Worm (Caenorhabditis elegans) whole organism, young adult: ENCODE results near the gene gtf-2F1.

ENCODE experiments used
- B0261.1 ChIP-seq: sonication (generic microtip); optimal IDR thresholded peaks from 2 replicates; lab custom pipeline; 2016; ENCODE audit warnings: mild to moderate bottlenecking, missing genetic modification characterization, moderate library complexity, missing compliant biosample characterization
- C17E4.6 ChIP-seq: fragments of 200-800 bp; sonication (Bioruptor generic); IDR thresholded peaks from 2 replicates; pipeline ENCODE4 v1.3.6; 2022; ENCODE audit warnings: missing genetic modification reagents, missing genetic modification characterization, missing compliant biosample characterization
- F22D6.2 ChIP-seq: sonication (generic microtip); optimal IDR thresholded peaks from 2 replicates; lab custom pipeline; 2016; ENCODE audit warnings: mild to moderate bottlenecking, missing genetic modification characterization, missing compliant biosample characterization
- F57A8.1 ChIP-seq: fragments of 200-800 bp; sonication (Bioruptor generic); optimal IDR thresholded peaks from 2 replicates; lab custom pipeline; 2018; ENCODE audit warnings: mild to moderate bottlenecking, missing genetic modification characterization, moderate library complexity, missing compliant biosample characterization
- F57C9.4 ChIP-seq: sonication (generic microtip); optimal IDR thresholded peaks from 2 replicates; lab custom pipeline; 2017; ENCODE audit warnings: mild to moderate bottlenecking, missing genetic modification characterization, missing compliant biosample characterization
- K12H6.12 ChIP-seq: fragments of 200-800 bp; sonication (Bioruptor generic); optimal IDR thresholded peaks from 2 replicates; lab custom pipeline; 2018; ENCODE audit warnings: mild to moderate bottlenecking, missing genetic modification characterization, missing compliant biosample characterization
- ZK185.1 ChIP-seq: sonication (generic microtip); optimal IDR thresholded peaks from 2 replicates; lab custom pipeline; 2016; ENCODE audit warnings: mild to moderate bottlenecking, missing genetic modification characterization, missing compliant biosample characterization; ENCODE audit not compliant: poor library complexity, severe bottlenecking
- athp-1 ChIP-seq: sonication (generic microtip); optimal IDR thresholded peaks from 2 replicates; lab custom pipeline; 2017; ENCODE audit warnings: mild to moderate bottlenecking, missing genetic modification characterization, missing compliant biosample characterization
- attf-3 ChIP-seq: fragments of 200-800 bp; sonication (Bioruptor generic); conservative IDR thresholded peaks from 2 replicates; pipeline ENCODE4 v1.3.6; 2022; ENCODE audit warnings: missing genetic modification reagents, missing genetic modification characterization, missing compliant biosample characterization
- bed-1 ChIP-seq: fragments of 200-800 bp; sonication (Bioruptor generic); IDR thresholded peaks from 2 replicates; pipeline ENCODE4 v1.3.6; 2022; ENCODE audit warnings: missing genetic modification reagents, missing genetic modification characterization, missing compliant biosample characterization
- ceh-100 ChIP-seq: fragments of 200-800 bp; sonication (Bioruptor generic); IDR thresholded peaks from 2 replicates; pipeline ENCODE4 v1.3.6; 2022; ENCODE audit warnings: missing genetic modification reagents, missing genetic modification characterization, missing compliant biosample characterization
- ceh-91 ChIP-seq: fragments of 200-800 bp; sonication (Bioruptor generic); IDR thresholded peaks from 2 replicates; pipeline ENCODE4 v1.3.6; 2022; ENCODE audit warnings: missing genetic modification reagents, missing genetic modification characterization, missing compliant biosample characterization
- dpl-1 ChIP-seq: fragments of 150-350 bp; optimal IDR thresholded peaks from 2 replicates; lab custom pipeline; 2014; ENCODE audit warnings: missing biosample characterization, missing genetic modification reagents, missing genetic modification characterization
- egl-18 ChIP-seq: fragments of 200-800 bp; sonication (Bioruptor generic); IDR thresholded peaks from 2 replicates; pipeline ENCODE4 v1.3.6; 2022; ENCODE audit warnings: missing genetic modification reagents, missing genetic modification characterization, missing compliant biosample characterization
- ets-4 ChIP-seq: fragments of 200-800 bp; sonication (Bioruptor generic); optimal IDR thresholded peaks from 2 replicates; lab custom pipeline; 2018; ENCODE audit warnings: mild to moderate bottlenecking, missing genetic modification characterization, missing compliant biosample characterization
- hrde-1 ChIP-seq: sonication (generic microtip); optimal IDR thresholded peaks from 2 replicates; lab custom pipeline; 2016; ENCODE audit warnings: missing genetic modification characterization, mild to moderate bottlenecking, missing compliant biosample characterization, moderate library complexity, missing genotype, missing genetic modification reagents, borderline replicate concordance
- hsf-1 ChIP-seq: fragments of 200-800 bp; sonication (Bioruptor generic); IDR thresholded peaks from 2 replicates; pipeline ENCODE4 v1.3.6; 2022; ENCODE audit warnings: missing genetic modification reagents, missing genetic modification characterization, missing compliant biosample characterization
- let-607 ChIP-seq, 2 experiments: fragments of 200-800 bp in 1 of 2; sonication (Bioruptor generic) in 1 of 2; sonication (generic microtip) in 1 of 2; optimal IDR thresholded peaks; 2 replicates each; lab custom pipeline; 2016 to 2018; ENCODE audit warnings: mild to moderate bottlenecking in 2 of 2, missing compliant biosample characterization in 2 of 2, missing genetic modification characterization in 2 of 2, moderate library complexity in 2 of 2, missing genotype in 1 of 2
- lsl-1 ChIP-seq: fragments of 200-800 bp; sonication (Bioruptor generic); optimal IDR thresholded peaks from 2 replicates; lab custom pipeline; 2018; ENCODE audit warnings: mild to moderate bottlenecking, missing genetic modification characterization, moderate library complexity, missing compliant biosample characterization
- mcd-1 ChIP-seq: fragments of 200-800 bp; sonication (Bioruptor generic); IDR thresholded peaks from 2 replicates; pipeline ENCODE4 v1.3.6; 2022; ENCODE audit warnings: missing genetic modification reagents, missing genetic modification characterization, missing compliant biosample characterization
- mxl-1 ChIP-seq: sonication (generic microtip); optimal IDR thresholded peaks from 2 replicates; lab custom pipeline; 2016; ENCODE audit warnings: missing genetic modification characterization, missing compliant biosample characterization
- nhr-120 ChIP-seq: fragments of 200-800 bp; sonication (Bioruptor generic); IDR thresholded peaks from 2 replicates; pipeline ENCODE4 v1.3.6; 2022; ENCODE audit warnings: missing genetic modification characterization, missing compliant biosample characterization
- nhr-179 ChIP-seq: sonication (generic microtip); optimal IDR thresholded peaks from 2 replicates; lab custom pipeline; 2016; ENCODE audit warnings: mild to moderate bottlenecking, missing genetic modification characterization, missing compliant biosample characterization
- nhr-27 ChIP-seq: fragments of 200-800 bp; sonication (Bioruptor generic); optimal IDR thresholded peaks from 2 replicates; lab custom pipeline; 2018; ENCODE audit warnings: mild to moderate bottlenecking, missing genetic modification characterization, moderate library complexity, missing compliant biosample characterization
- nhr-90 ChIP-seq: sonication (generic microtip); optimal IDR thresholded peaks from 2 replicates; lab custom pipeline; 2016; ENCODE audit warnings: missing genotype, mild to moderate bottlenecking, missing genetic modification characterization, missing compliant biosample characterization
- rec-8 ChIP-seq, 2 experiments: sonication (generic microtip); optimal IDR thresholded peaks; 2 replicates each; lab custom pipeline; 2016; ENCODE audit warnings: mild to moderate bottlenecking in 2 of 2, missing genetic modification characterization in 2 of 2, missing genetic modification reagents in 2 of 2, missing genotype in 2 of 2, missing biosample characterization in 1 of 2, missing compliant biosample characterization in 1 of 2, moderate library complexity in 1 of 2
- rpc-1 ChIP-seq, 2 experiments: fragments of 150-350 bp in 1 of 2; sonication (generic microtip) in 1 of 2; optimal IDR thresholded peaks; 2 replicates each; lab custom pipeline; 2014 to 2018; ENCODE audit warnings: missing biosample characterization in 1 of 2, missing genetic modification characterization in 1 of 2, missing genetic modification reagents in 1 of 2, missing genotype in 1 of 2
- snpc-1.1 ChIP-seq: sonication (generic microtip); optimal IDR thresholded peaks from 2 replicates; lab custom pipeline; 2017; ENCODE audit warnings: missing genetic modification characterization, mild to moderate bottlenecking, missing compliant biosample characterization, antibody characterized with exemption, moderate library complexity, missing genotype, missing genetic modification reagents; ENCODE audit not compliant: insufficient read depth
- snpc-3.4 ChIP-seq: sonication (generic microtip); optimal IDR thresholded peaks from 2 replicates; lab custom pipeline; 2017; ENCODE audit warnings: missing genetic modification characterization, mild to moderate bottlenecking, missing compliant biosample characterization, antibody characterized with exemption, moderate library complexity, missing genotype, missing genetic modification reagents
- sptf-2 ChIP-seq: fragments of 200-800 bp; sonication (Bioruptor generic); optimal IDR thresholded peaks from 2 replicates; lab custom pipeline; 2018; ENCODE audit warnings: mild to moderate bottlenecking, missing genetic modification characterization, missing compliant biosample characterization
- tlf-1 ChIP-seq: fragments of 200-800 bp; sonication (Bioruptor generic); optimal IDR thresholded peaks from 2 replicates; lab custom pipeline; 2018; ENCODE audit warnings: mild to moderate bottlenecking, missing genetic modification characterization, missing compliant biosample characterization
- unc-62 ChIP-seq: fragments of 150-350 bp; optimal IDR thresholded peaks from 2 replicates; lab custom pipeline; 2014; ENCODE audit warnings: missing biosample characterization, missing genetic modification reagents, missing genetic modification characterization
- xnd-1 ChIP-seq: sonication (generic microtip); optimal IDR thresholded peaks from 2 replicates; lab custom pipeline; 2016; ENCODE audit warnings: missing genotype, missing genetic modification reagents, missing genetic modification characterization, missing compliant biosample characterization
- zim-3 ChIP-seq: sonication (generic microtip); optimal IDR thresholded peaks from 2 replicates; lab custom pipeline; 2017; ENCODE audit warnings: mild to moderate bottlenecking, missing genetic modification characterization, moderate library complexity, missing compliant biosample characterization
- ztf-18 ChIP-seq: sonication (generic microtip); optimal IDR thresholded peaks from 2 replicates; lab custom pipeline; 2016; ENCODE audit warnings: missing genotype, mild to moderate bottlenecking, missing genetic modification characterization, missing compliant biosample characterization
- ztf-22 ChIP-seq: fragments of 200-800 bp; sonication (Bioruptor generic); optimal IDR thresholded peaks from 2 replicates; lab custom pipeline; 2018; ENCODE audit warnings: mild to moderate bottlenecking, missing genetic modification characterization, moderate library complexity, missing compliant biosample characterization
- ztf-28 ChIP-seq: fragments of 200-800 bp; sonication (Bioruptor generic); IDR thresholded peaks from 2 replicates; pipeline ENCODE4 v1.3.6; 2022; ENCODE audit warnings: missing genetic modification reagents, missing genetic modification characterization, missing compliant biosample characterization
- ztf-3 ChIP-seq: fragments of 200-800 bp; sonication (Bioruptor generic); optimal IDR thresholded peaks from 2 replicates; lab custom pipeline; 2018; ENCODE audit warnings: mild to moderate bottlenecking, missing genetic modification characterization, missing compliant biosample characterization

gtf-2F1 gene

DNA sequence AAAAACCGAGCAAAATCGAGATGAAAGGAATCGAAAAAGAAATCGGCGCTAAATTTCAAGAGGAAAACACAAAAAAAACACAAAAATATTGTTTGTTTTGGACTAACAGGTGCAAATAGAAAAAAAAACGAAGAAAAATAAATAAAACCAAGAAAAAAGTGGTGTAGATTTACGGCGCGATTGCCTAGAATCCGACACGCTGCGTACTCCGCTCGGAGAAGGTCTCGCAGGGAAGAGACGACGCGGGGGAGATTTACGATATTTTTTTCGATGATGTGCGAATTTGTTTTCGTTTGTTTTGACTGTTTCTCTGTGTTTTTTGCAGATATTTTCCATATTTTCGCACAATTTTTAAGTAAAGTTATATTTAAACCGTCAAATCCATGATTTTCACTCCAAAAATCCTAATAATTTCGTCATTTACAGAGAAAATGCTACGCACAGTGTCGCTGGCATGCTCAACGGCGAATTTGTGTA lies 2.1 kb upstream of the gtf-2F1 start, which contains the start of gene sco-1 (continued):
- TF ChIP-seq bed-1 = no peak
- peak; percentile 75 for TF ChIP-seq ceh-100
- TF ChIP-seq zim-3 (tag; lab: Kevin White, UChicago) = peak; percentile 54
- no peak; the same call in 1 of the 2 replicates for TF ChIP-seq ztf-28
- no peak for TF ChIP-seq ets-4 (GFP tag; lab: Kevin White, UChicago)
- TF ChIP-seq dpl-1 (GFP tag; lab: Kevin White, UChicago) = peak; percentile 64
- 0 out of 2 replicates have a peak, but pooled peaks have one; percentile 29 for TF ChIP-seq egl-18
- no peak for TF ChIP-seq rpc-1 (optimal IDR thresholded peaks at IDR 0.05; lab: Kevin White, UChicago)
- TF ChIP-seq rpc-1 (tag; optimal IDR thresholded peaks at IDR 0.05; lab: Kevin White, UChicago) = no peak
- peak; percentile 53 to 62 for TF ChIP-seq let-607 (tag; optimal IDR thresholded peaks at IDR 0.05; lab: Kevin White, UChicago)

DNA sequence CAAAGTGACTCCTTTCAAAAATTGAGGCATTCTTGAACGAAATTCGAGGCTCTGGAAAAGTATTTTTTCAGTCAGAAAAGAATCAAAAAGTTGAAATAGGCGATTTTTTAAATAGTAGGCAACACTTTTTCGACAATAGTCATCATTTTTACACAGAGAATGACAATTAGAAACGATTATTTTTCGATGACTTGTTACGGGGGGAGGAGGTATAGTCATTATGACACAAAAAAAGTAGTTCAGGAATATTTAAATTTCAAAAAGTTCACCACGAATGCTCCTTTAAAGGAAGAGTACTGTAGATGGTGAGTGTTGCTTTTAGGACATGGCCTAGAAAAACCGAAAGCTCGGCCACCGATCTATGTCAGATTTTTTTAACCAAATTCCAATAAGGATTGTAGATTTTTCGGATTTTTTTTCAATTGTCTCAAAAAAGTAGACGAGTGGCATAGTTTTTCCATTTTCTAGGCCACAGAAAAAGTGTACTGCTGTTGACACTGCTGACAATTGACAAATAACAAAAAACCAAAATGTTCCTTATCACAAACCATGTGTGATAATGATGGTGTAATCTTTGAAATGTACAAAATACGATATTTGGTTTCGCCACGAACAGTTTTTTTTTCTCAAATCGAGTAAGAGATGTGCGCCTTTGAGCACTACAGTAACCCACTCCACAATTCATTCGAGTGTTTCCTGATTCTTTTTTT lies 5.7 kb downstream of the gtf-2F1 start, which contains the start of gene Y52E8A.3:
Gene Y52E8A.3, minus strand, starts transcription at position 51 of the 710 bp plus-strand sequence.
- TF ChIP-seq F57A8.1 (GFP tag; lab: Kevin White, UChicago) (no peak), mxl-1 (no peak), attf-3 (GFP tag; lab: Robert Waterston, UW) (no peak)

DNA sequence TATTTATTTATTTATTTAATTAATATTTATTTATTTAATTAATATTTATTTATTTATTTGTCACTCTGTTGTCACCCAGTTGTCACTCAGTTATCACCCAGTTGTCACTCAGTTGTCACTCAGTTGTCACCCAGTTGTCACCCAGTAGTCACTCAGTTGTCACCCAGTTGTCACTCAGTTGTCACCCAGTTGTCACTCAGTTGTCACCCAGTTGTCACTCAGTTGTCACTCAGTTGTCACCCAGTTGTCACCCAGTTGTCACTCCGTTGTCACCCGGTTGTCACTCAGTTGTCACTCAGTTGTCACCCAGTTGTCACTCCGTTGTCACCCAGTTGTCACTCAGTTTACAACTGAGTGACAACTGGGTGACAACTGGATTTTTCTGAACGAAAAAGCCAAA lies 7.7 kb downstream of the gtf-2F1 start:
- TF ChIP-seq unc-62 (GFP tag; lab: Kevin White, UChicago) = peak; percentile 89
- TF ChIP-seq bed-1 = 0 out of 2 replicates have a peak, but pooled peaks have one; percentile 63
- peak; percentile 73; the same call in 1 of the 2 replicates for TF ChIP-seq nhr-120

DNA sequence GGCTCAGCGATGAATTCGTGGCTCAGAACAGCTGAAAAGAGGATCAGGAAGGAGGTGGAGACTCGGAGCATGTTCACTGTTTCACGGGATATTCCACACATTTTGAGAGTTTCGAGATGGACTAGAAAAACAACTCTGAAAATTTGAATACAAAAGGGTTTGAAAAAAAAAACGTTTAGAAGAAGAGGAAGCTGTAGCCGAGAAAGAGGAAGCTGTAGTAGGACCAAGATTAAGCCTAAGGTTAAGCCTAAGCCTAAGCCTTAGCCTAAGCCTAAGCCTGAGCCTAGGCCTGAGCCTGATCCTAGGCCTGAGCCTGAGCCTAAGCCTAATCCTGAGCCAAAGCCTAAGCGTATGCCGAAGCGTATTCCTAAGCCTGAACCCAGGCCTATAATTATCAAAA lies 10.7 kb downstream of the gtf-2F1 start, which contains the start of gene plep-1:
Gene plep-1, minus strand, starts transcription at position 101 of the 400 bp plus-strand sequence.
- TF ChIP-seq ceh-91 (GFP tag; lab: Robert Waterston, UW) = no peak
- no peak for TF ChIP-seq nhr-179 (tag; lab: Kevin White, UChicago)
- TF ChIP-seq nhr-27 (tag; lab: Kevin White, UChicago) = no peak
- no peak for TF ChIP-seq hsf-1 (GFP tag; lab: Robert Waterston, UW)
- no peak for TF ChIP-seq lsl-1
- no peak for TF ChIP-seq F22D6.2 (tag; lab: Kevin White, UChicago)
- TF ChIP-seq ztf-3 = no peak
- TF ChIP-seq xnd-1 (tag; lab: Kevin White, UChicago) = no peak
- TF ChIP-seq attf-3 (GFP tag; lab: Robert Waterston, UW) = no peak
- TF ChIP-seq ZK185.1 = no peak
- TF ChIP-seq hrde-1 (tag; lab: Kevin White, UChicago) = no peak
- TF ChIP-seq athp-1 (tag; lab: Kevin White, UChicago) = no peak

DNA sequence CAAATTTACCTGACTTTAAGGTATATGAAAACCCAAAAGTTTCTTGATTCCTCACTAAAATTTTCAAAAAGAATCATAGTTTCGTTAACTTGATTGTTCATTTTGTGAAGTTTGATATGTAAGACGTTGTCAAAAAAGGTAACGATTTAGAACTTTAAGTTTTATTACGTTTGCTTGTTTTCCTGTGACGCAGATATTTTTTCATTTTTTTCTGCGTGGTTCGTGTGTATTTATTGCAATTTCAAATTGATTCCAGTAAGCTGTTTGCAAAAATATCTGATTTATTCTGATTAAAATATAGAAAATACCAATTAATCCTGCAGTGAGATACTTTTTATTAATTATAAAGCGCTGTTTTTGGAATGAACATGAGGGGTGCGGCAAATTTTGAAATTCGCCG lies 14.6 kb downstream of the gtf-2F1 start, which contains the start of gene srw-40:
Gene srw-40, minus strand, starts transcription at position 101 of the 400 bp plus-strand sequence.
- no peak for TF ChIP-seq xnd-1 (tag; lab: Kevin White, UChicago)
- TF ChIP-seq rec-8 (tag; optimal IDR thresholded peaks at IDR 0.05; lab: Kevin White, UChicago) = no peak
- no peak for TF ChIP-seq B0261.1 (tag; lab: Kevin White, UChicago)
- no peak for TF ChIP-seq nhr-120
- TF ChIP-seq ztf-18 (tag; lab: Kevin White, UChicago) = no peak
- TF ChIP-seq snpc-1.1 = no peak
- TF ChIP-seq C17E4.6 (GFP tag; lab: Robert Waterston, UW) = no peak
- TF ChIP-seq let-607 (tag; optimal IDR thresholded peaks at IDR 0.05; lab: Kevin White, UChicago) = no peak
- no peak for TF ChIP-seq K12H6.12 (tag; lab: Kevin White, UChicago)
- no peak for TF ChIP-seq F57C9.4 (tag; lab: Kevin White, UChicago)
- TF ChIP-seq sptf-2 (GFP tag; lab: Kevin White, UChicago) = no peak
- no peak for TF ChIP-seq tlf-1
- no peak for TF ChIP-seq nhr-90 (tag; lab: Kevin White, UChicago)
- no peak for TF ChIP-seq mcd-1
- TF ChIP-seq snpc-3.4 (tag; lab: Kevin White, UChicago) = no peak
- TF ChIP-seq ztf-22 (GFP tag; lab: Kevin White, UChicago) = no peak
- TF ChIP-seq, all 124 proteins: peak for 0
